Worm (Caenorhabditis elegans): Measurements from ENCODE around the gene cyp-33C4.

Gene cyp-33C4

DNA sequence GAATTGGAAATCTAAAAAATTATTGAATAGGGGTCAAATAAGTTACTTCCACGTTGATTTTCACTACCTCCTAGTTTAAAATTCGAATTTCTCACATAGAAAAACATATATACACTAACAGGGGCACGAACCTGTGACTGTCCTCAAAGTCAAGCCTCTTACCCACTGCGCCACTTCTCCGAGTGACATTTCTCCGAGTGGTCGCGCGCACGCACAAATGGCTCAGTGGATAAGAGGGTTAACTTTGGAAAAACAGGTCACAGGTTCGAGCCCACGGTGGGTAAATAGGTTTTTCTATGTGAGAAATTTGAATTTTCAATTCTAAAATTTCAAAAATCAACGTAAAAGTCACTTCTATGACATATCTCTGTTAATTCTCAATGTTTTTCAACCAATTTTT is 41.3 kb downstream of the cyp-33C4 start (continued):
- no peak for TF ChIP-seq nhr-76 (tag; optimal IDR thresholded peaks at IDR 0.05)

DNA sequence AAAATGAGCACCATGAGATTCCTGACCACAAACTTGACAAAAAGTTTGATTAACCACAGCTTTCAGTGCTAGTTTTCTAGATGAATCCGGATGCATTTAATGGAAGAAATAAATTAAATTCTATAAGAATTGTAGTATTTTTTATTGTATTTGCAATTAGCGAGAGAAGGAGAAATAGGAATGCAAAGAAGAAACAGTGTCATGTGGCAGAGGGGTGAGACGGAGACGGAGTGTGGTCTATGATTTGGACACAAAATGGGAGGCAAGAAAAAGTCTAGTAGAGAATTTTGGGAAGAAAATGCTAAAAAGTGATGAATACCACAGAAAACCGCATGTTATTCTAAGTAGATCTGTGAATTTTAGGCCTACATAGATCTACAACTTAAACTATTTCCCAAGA is 42.1 kb downstream of the cyp-33C4 start, which contains the start of gene nhr-59:
Gene nhr-59, minus strand, starts transcription at position 214 of the 400 bp plus-strand sequence.
- peak; percentile 22 for TF ChIP-seq nhr-71 (tag; optimal IDR thresholded peaks at IDR 0.05)
- TF ChIP-seq nhr-20 (tag; optimal IDR thresholded peaks at IDR 0.05): peak; percentile 53
- TF ChIP-seq lin-35 (GFP tag; optimal IDR thresholded peaks at IDR 0.05): peak in 1 of 2 experiments; percentile 56
- no peak for TF ChIP-seq C34B4.2 (tag; optimal IDR thresholded peaks at IDR 0.05)
- TF ChIP-seq lin-14 (GFP tag; optimal IDR thresholded peaks at IDR 0.05): peak; percentile 68
- TF ChIP-seq aly-2 (tag; optimal IDR thresholded peaks at IDR 0.05): peak; percentile 15
- peak; percentile 0 for TF ChIP-seq mep-1 (tag; optimal IDR thresholded peaks at IDR 0.05)
- peak in 1 of 3 experiments; percentile 11 for TF ChIP-seq dpl-1 (GFP tag; optimal IDR thresholded peaks at IDR 0.05)
- no peak for TF ChIP-seq ces-1 (GFP tag; optimal IDR thresholded peaks at IDR 0.05)
- TF ChIP-seq efl-1 (optimal IDR thresholded peaks at IDR 0.05): peak in 1 of 2 experiments; percentile 7
- TF ChIP-seq efl-1 (GFP tag; optimal IDR thresholded peaks at IDR 0.05 in 1 of 2): no peak

DNA sequence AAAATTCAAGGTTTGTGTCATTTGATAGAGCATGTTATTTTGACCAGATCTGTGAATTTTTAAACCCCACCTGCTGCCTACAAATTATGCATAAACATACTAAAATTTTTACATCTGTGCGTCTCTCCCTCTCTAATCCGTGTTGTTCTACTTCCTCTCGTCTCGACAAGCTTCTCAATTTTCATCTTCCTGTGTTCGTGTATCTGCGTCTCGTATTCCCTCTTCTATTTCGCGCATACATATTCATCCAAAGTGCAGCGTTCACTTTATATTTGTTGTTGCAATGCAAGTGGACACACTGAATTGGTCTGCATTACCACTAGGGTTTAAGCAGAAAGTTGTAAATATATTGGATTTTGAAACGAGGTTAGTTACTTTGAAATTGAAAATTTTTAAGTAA is 42.6 kb downstream of the cyp-33C4 start, which contains the start of gene fbxa-137:
Gene fbxa-137, plus strand, starts transcription at position 274 of the 400 bp plus-strand sequence.
- TF ChIP-seq snu-23 (GFP tag; optimal IDR thresholded peaks at IDR 0.05): no peak
- TF ChIP-seq lin-14 (GFP tag; optimal IDR thresholded peaks at IDR 0.05): peak; percentile 14

DNA sequence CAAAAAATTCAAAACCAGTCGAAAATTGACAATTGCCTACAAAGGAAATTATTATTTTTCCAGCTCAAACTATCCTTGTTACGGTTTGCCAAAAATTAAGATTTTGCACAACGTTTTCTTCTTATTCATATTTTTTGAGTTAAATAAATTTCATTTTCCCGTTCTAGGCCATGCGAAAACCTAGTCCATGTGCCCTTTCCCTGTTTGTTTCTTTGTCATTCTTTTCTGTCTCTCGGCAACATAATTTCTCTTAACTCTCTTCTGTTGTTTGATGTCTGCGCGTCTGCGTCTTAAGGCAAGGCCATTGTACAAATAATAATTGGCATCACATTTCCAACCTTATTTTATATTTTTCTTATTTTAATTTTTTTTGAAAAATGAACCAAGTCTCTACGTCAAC is 45.6 kb downstream of the cyp-33C4 start, which contains the start of gene nhr-228:
Gene nhr-228, plus strand, starts transcription at position 261 of the 400 bp plus-strand sequence.
- TF ChIP-seq elt-2 (tag; optimal IDR thresholded peaks at IDR 0.05) (no peak), ets-5 (GFP tag; IDR thresholded peaks at IDR 0.05) (no peak), tbx-2 (tag; optimal IDR thresholded peaks at IDR 0.05) (peak; percentile 30), rnt-1 (tag; optimal IDR thresholded peaks at IDR 0.05) (peak; percentile 46), egl-13 (tag; optimal IDR thresholded peaks at IDR 0.05) (no peak), fkh-10 (GFP tag; optimal IDR thresholded peaks at IDR 0.05) (no peak), mdl-1 (tag; optimal IDR thresholded peaks at IDR 0.05) (peak in 1 of 2 experiments; percentile 7), nhr-47 (tag; optimal IDR thresholded peaks at IDR 0.05) (peak; percentile 43), hlh-17 (GFP tag; optimal IDR thresholded peaks at IDR 0.05; ENCODE audit: borderline replicate concordance) (no peak), skn-1 (tag; optimal IDR thresholded peaks at IDR 0.05) (peak; percentile 89), lin-39 (tag; optimal IDR thresholded peaks at IDR 0.05) (no peak), C04F5.9 (tag; optimal IDR thresholded peaks at IDR 0.05) (no peak), snpc-4 (tag; optimal IDR thresholded peaks at IDR 0.05) (no peak), hlh-4 (tag; optimal IDR thresholded peaks at IDR 0.05) (no peak), isw-1 (GFP tag; IDR thresholded peaks at IDR 0.05) (no peak), ztf-4 (tag; optimal IDR thresholded peaks at IDR 0.05) (no peak), efl-1 (optimal IDR thresholded peaks at IDR 0.05) (peak; percentile 60 to 63), efl-1 (GFP tag; optimal IDR thresholded peaks at IDR 0.05 in 1 of 2) (peak; percentile 20 to 88), nhr-28 (tag; optimal IDR thresholded peaks at IDR 0.05) (no peak), nhr-76 (tag; optimal IDR thresholded peaks at IDR 0.05) (no peak), hpl-2 (GFP tag; optimal IDR thresholded peaks at IDR 0.05) (no peak), nhr-237 (tag; optimal IDR thresholded peaks at IDR 0.05) (no peak), lin-13 (GFP tag; optimal IDR thresholded peaks at IDR 0.05) (no peak), fos-1 (tag; optimal IDR thresholded peaks at IDR 0.05) (no peak), nhr-20 (tag; optimal IDR thresholded peaks at IDR 0.05) (peak; percentile 67), xbp-1 (tag; optimal IDR thresholded peaks at IDR 0.05) (peak; percentile 1), mep-1 (tag; optimal IDR thresholded peaks at IDR 0.05) (peak; percentile 64), efl-3 (GFP tag; optimal IDR thresholded peaks at IDR 0.05) (no peak), lsy-2 (tag; optimal IDR thresholded peaks at IDR 0.05) (peak; percentile 29 to 73), nhr-90 (tag; optimal IDR thresholded peaks at IDR 0.05; ENCODE audit: poor library complexity) (peak; percentile 10), zag-1 (tag; optimal IDR thresholded peaks at IDR 0.05) (no peak), unc-62 (GFP tag; optimal IDR thresholded peaks at IDR 0.05) (no peak), lin-35 (GFP tag; optimal IDR thresholded peaks at IDR 0.05) (peak; percentile 38 to 56), ceh-63 (GFP tag; optimal IDR thresholded peaks at IDR 0.05) (no peak), ceh-82 (tag; optimal IDR thresholded peaks at IDR 0.05) (peak in 1 of 3 experiments; percentile 50), pag-3 (tag; optimal IDR thresholded peaks at IDR 0.05; ENCODE audit: borderline replicate concordance, insufficient read depth) (peak; percentile 24), unc-130 (tag; optimal IDR thresholded peaks at IDR 0.05) (peak; percentile 37), elt-3 (tag; optimal IDR thresholded peaks at IDR 0.05) (peak in 1 of 6 experiments; percentile 47), lin-14 (GFP tag; optimal IDR thresholded peaks at IDR 0.05) (peak; percentile 96)
